Fruit fly (Drosophila melanogaster): Measurements from ENCODE around the gene CG2961.

Gene CG2961

dm6 chrX:10265213-10266017, 32.5 kb upstream of the CG2961 start, which contains the start of gene CG12643:
TSS of gene CG12643 (minus strand) at chrX:10265263.
- TF ChIP-seq Jra (GFP tag; optimal IDR thresholded peaks at IDR 0.05), result peak; percentile 88
- peak; percentile 69 for TF ChIP-seq Dfd (GFP tag; optimal IDR thresholded peaks at IDR 0.05)
- TF ChIP-seq HLH106 (tag; optimal IDR thresholded peaks at IDR 0.05), result peak; percentile 76
- peak; percentile 98 for TF ChIP-seq ey (GFP tag; optimal IDR thresholded peaks at IDR 0.05)
- peak; percentile 85 for TF ChIP-seq sage (GFP tag; optimal IDR thresholded peaks at IDR 0.05)
- peak; percentile 92 for TF ChIP-seq sv (GFP tag; optimal IDR thresholded peaks at IDR 0.05)
- TF ChIP-seq dl (GFP tag; optimal IDR thresholded peaks at IDR 0.05; ENCODE audit: insufficient read depth in 1 of 2, partially characterized antibody in 2 of 2), result no peak
- peak; percentile 88 for TF ChIP-seq dmrt93B (GFP tag; optimal IDR thresholded peaks at IDR 0.05)
- TF ChIP-seq pan (optimal IDR thresholded peaks at IDR 0.05), result peak; percentile 71
- TF ChIP-seq dsf (GFP tag; optimal IDR thresholded peaks at IDR 0.05; ENCODE audit: borderline replicate concordance), result peak; percentile 68
- peak; percentile 51 for TF ChIP-seq CG9705 (GFP tag; optimal IDR thresholded peaks at IDR 0.05)
- TF ChIP-seq N (GFP tag; optimal IDR thresholded peaks at IDR 0.05), result no peak
- TF ChIP-seq foxo (GFP tag; optimal IDR thresholded peaks at IDR 0.05), result peak; percentile 88 to 95
- peak; percentile 87 for TF ChIP-seq tai (GFP tag; optimal IDR thresholded peaks at IDR 0.05)
- TF ChIP-seq psq (GFP tag; optimal IDR thresholded peaks at IDR 0.05), result peak; percentile 94
- TF ChIP-seq fru (GFP tag; optimal IDR thresholded peaks at IDR 0.05), result peak; percentile 97
- peak; percentile 95 for TF ChIP-seq br (GFP tag; optimal IDR thresholded peaks at IDR 0.05)
- TF ChIP-seq rgr (GFP tag; optimal IDR thresholded peaks at IDR 0.05), result peak; percentile 95
- peak; percentile 97 for TF ChIP-seq h (GFP tag; optimal IDR thresholded peaks at IDR 0.05)
- TF ChIP-seq Dif (GFP tag; optimal IDR thresholded peaks at IDR 0.05; ENCODE audit: partially characterized antibody), result peak; percentile 39
- TF ChIP-seq jim (GFP tag; optimal IDR thresholded peaks at IDR 0.05), result no peak
- TF ChIP-seq Rel (GFP tag; optimal IDR thresholded peaks at IDR 0.05), result peak; percentile 67
- TF ChIP-seq Rel (tag; optimal IDR thresholded peaks at IDR 0.05), result peak; percentile 9
- TF ChIP-seq Hr78 (GFP tag; optimal IDR thresholded peaks at IDR 0.05), result no peak
- TF ChIP-seq CG32264 (GFP tag; optimal IDR thresholded peaks at IDR 0.05), result peak; percentile 91
- peak; percentile 81 for TF ChIP-seq Hr83 (GFP tag; optimal IDR thresholded peaks at IDR 0.05; ENCODE audit: poor library complexity, severe bottlenecking)
- no peak for TF ChIP-seq Myc (optimal IDR thresholded peaks at IDR 0.05)
- TF ChIP-seq OdsH (GFP tag; optimal IDR thresholded peaks at IDR 0.05), result peak; percentile 88
- TF ChIP-seq usp (GFP tag; optimal IDR thresholded peaks at IDR 0.05), result no peak
- TF ChIP-seq brk (GFP tag; optimal IDR thresholded peaks at IDR 0.05), result peak; percentile 86
- TF ChIP-seq Hnf4 (GFP tag; optimal IDR thresholded peaks at IDR 0.05), result peak; percentile 94
- peak; percentile 67 for TF ChIP-seq GATAd (GFP tag; optimal IDR thresholded peaks at IDR 0.05)
- TF ChIP-seq lola (GFP tag; optimal IDR thresholded peaks at IDR 0.05), result no peak
- no peak for TF ChIP-seq Abd-B (GFP tag; optimal IDR thresholded peaks at IDR 0.05)
- TF ChIP-seq CrebA (GFP tag; optimal IDR thresholded peaks at IDR 0.05; ENCODE audit: borderline replicate concordance), result peak; percentile 23
- no peak for TF ChIP-seq Vsx2 (GFP tag; optimal IDR thresholded peaks at IDR 0.05; ENCODE audit: partially characterized antibody)
- peak; percentile 78 for TF ChIP-seq Sp1 (GFP tag; optimal IDR thresholded peaks at IDR 0.05)
- TF ChIP-seq Mio (GFP tag; optimal IDR thresholded peaks at IDR 0.05), result peak; percentile 72
- TF ChIP-seq woc (GFP tag; optimal IDR thresholded peaks at IDR 0.05), result peak; percentile 93

- no peak for TF ChIP-seq jim (GFP tag; optimal IDR thresholded peaks at IDR 0.05)
- no peak for TF ChIP-seq Abd-B (GFP tag; optimal IDR thresholded peaks at IDR 0.05)
- no peak for TF ChIP-seq dl (GFP tag; optimal IDR thresholded peaks at IDR 0.05; ENCODE audit: insufficient read depth in 1 of 2, partially characterized antibody in 2 of 2)
- no peak for TF ChIP-seq dmrt93B (GFP tag; optimal IDR thresholded peaks at IDR 0.05)
- no peak for TF ChIP-seq pan (optimal IDR thresholded peaks at IDR 0.05)
- no peak for TF ChIP-seq HLH106 (tag; optimal IDR thresholded peaks at IDR 0.05)
- TF ChIP-seq Jra (GFP tag; optimal IDR thresholded peaks at IDR 0.05), result no peak
- TF ChIP-seq CG9705 (GFP tag; optimal IDR thresholded peaks at IDR 0.05), result no peak
- no peak for TF ChIP-seq foxo (GFP tag; optimal IDR thresholded peaks at IDR 0.05)
- TF ChIP-seq Hr83 (GFP tag; optimal IDR thresholded peaks at IDR 0.05; ENCODE audit: poor library complexity, severe bottlenecking), result no peak
- no peak for TF ChIP-seq Hr78 (GFP tag; optimal IDR thresholded peaks at IDR 0.05)
- TF ChIP-seq Vsx2 (GFP tag; optimal IDR thresholded peaks at IDR 0.05; ENCODE audit: partially characterized antibody), result no peak
- no peak for TF ChIP-seq Rel (GFP tag; optimal IDR thresholded peaks at IDR 0.05)
- TF ChIP-seq Rel (tag; optimal IDR thresholded peaks at IDR 0.05), result no peak
- TF ChIP-seq OdsH (GFP tag; optimal IDR thresholded peaks at IDR 0.05), result no peak
- no peak for TF ChIP-seq Dif (GFP tag; optimal IDR thresholded peaks at IDR 0.05; ENCODE audit: partially characterized antibody)
- no peak for TF ChIP-seq Sp1 (GFP tag; optimal IDR thresholded peaks at IDR 0.05)
- no peak for TF ChIP-seq Myc (optimal IDR thresholded peaks at IDR 0.05)
- TF ChIP-seq sv (GFP tag; optimal IDR thresholded peaks at IDR 0.05), result no peak
Measured at dm6 chrX:10263957-10264248, 31.0 kb upstream of the CG2961 start.
